Fruit fly (Drosophila melanogaster): Measurements from ENCODE around the gene CG10026.
A peak's percentile ranks its signal among the peaks of the same experiment; 100 is the strongest.

Gene CG10026

dm6 chr2L:19425765-19426329 lies 28.2 kb upstream of the CG10026 start (continued):
- TF ChIP-seq tin (GFP tag; optimal IDR thresholded peaks at IDR 0.05) (peak; percentile 54), tx (GFP tag; optimal IDR thresholded peaks at IDR 0.05) (no peak), HLH3B (GFP tag; IDR thresholded peaks at IDR 0.05) (peak; percentile 70), CG18599 (GFP tag; optimal IDR thresholded peaks at IDR 0.05) (peak; percentile 80), CG11247 (GFP tag; IDR thresholded peaks at IDR 0.05) (peak; percentile 60), dysf (GFP tag; IDR thresholded peaks at IDR 0.05) (peak; percentile 82), gcm (GFP tag; optimal IDR thresholded peaks at IDR 0.05) (peak; percentile 17), HmgD (GFP tag; optimal IDR thresholded peaks at IDR 0.05) (peak; percentile 16), trem (tag; optimal IDR thresholded peaks at IDR 0.05) (peak; percentile 57), HLH54F (GFP tag; optimal IDR thresholded peaks at IDR 0.05) (peak; percentile 13), dpn (GFP tag; optimal IDR thresholded peaks at IDR 0.05) (peak; percentile 58 to 64), grau (tag; optimal IDR thresholded peaks at IDR 0.05) (peak; percentile 97), chinmo (GFP tag; IDR thresholded peaks at IDR 0.05; ENCODE audit: partially characterized antibody) (no peak), CG1602 (GFP tag; optimal IDR thresholded peaks at IDR 0.05) (peak; percentile 48), sisA (GFP tag; IDR thresholded peaks at IDR 0.05) (peak; percentile 68), Bdp1 (GFP tag; optimal IDR thresholded peaks at IDR 0.05) (peak; percentile 12), CG6689 (GFP tag; IDR thresholded peaks at IDR 0.05) (peak; percentile 64; the same call in 1 of the 2 replicates), unc-4 (GFP tag; IDR thresholded peaks at IDR 0.05; ENCODE audit: partially characterized antibody) (no peak), CG12744 (GFP tag; optimal IDR thresholded peaks at IDR 0.05) (no peak)

dm6 chr2L:19426330-19426781 lies 27.7 kb upstream of the CG10026 start, which contains the start of gene Pax:
Gene Pax (minus strand): TSS chr2L:19426596.
- peak; percentile 93 for TF ChIP-seq inv (GFP tag; IDR thresholded peaks at IDR 0.05; ENCODE audit: partially characterized antibody)
- peak; percentile 18 for TF ChIP-seq Lhr (GFP tag; optimal IDR thresholded peaks at IDR 0.05)
- TF ChIP-seq CG7963 (GFP tag; IDR thresholded peaks at IDR 0.05; ENCODE audit: partially characterized antibody) = peak; percentile 90
- peak; percentile 75 for TF ChIP-seq CG32772 (GFP tag; IDR thresholded peaks at IDR 0.05)
- peak; percentile 15; the same call in 1 of the 2 replicates for TF ChIP-seq vvl (GFP tag; IDR thresholded peaks at IDR 0.05)
- TF ChIP-seq CG13424 (tag; optimal IDR thresholded peaks at IDR 0.05) = no peak
- TF ChIP-seq Sox102F (GFP tag; optimal IDR thresholded peaks at IDR 0.05) = no peak
- peak; percentile 1 for TF ChIP-seq CG10267 (tag; optimal IDR thresholded peaks at IDR 0.05)
- no peak for TF ChIP-seq cas (GFP tag; IDR thresholded peaks at IDR 0.05)
- no peak for TF ChIP-seq CG11723 (GFP tag; optimal IDR thresholded peaks at IDR 0.05)
- TF ChIP-seq tx (GFP tag; optimal IDR thresholded peaks at IDR 0.05) = no peak
- peak; percentile 86 for TF ChIP-seq CG2129 (GFP tag; IDR thresholded peaks at IDR 0.05; ENCODE audit: partially characterized antibody)
- peak; percentile 89 for TF ChIP-seq Sry-δ (GFP tag; optimal IDR thresholded peaks at IDR 0.05)
- peak; percentile 81 for TF ChIP-seq mld (GFP tag; IDR thresholded peaks at IDR 0.05; ENCODE audit: partially characterized antibody)
- TF ChIP-seq stwl (tag; optimal IDR thresholded peaks at IDR 0.05) = peak; percentile 31
- TF ChIP-seq CG13287 (GFP tag; IDR thresholded peaks at IDR 0.05; ENCODE audit: partially characterized antibody) = peak; percentile 98
- TF ChIP-seq CG2116 (GFP tag; optimal IDR thresholded peaks at IDR 0.05) = peak; percentile 66
- TF ChIP-seq Mad (GFP tag; optimal IDR thresholded peaks at IDR 0.05) = no peak
- no peak for TF ChIP-seq Hr39 (optimal IDR thresholded peaks at IDR 0.05)
- peak; percentile 87 to 99 for TF ChIP-seq crp (GFP tag; optimal IDR thresholded peaks at IDR 0.05)
- peak; percentile 98 for TF ChIP-seq hbn (GFP tag; IDR thresholded peaks at IDR 0.05; ENCODE audit: partially characterized antibody)
- TF ChIP-seq CG9932 (GFP tag; IDR thresholded peaks at IDR 0.05) = peak; percentile 5; the same call in 1 of the 2 replicates
- no peak for TF ChIP-seq CG18011 (GFP tag; optimal IDR thresholded peaks at IDR 0.05)
- TF ChIP-seq CG42726 (GFP tag; IDR thresholded peaks at IDR 0.05; ENCODE audit: partially characterized antibody) = peak; percentile 98
- TF ChIP-seq Doc3 (GFP tag; IDR thresholded peaks at IDR 0.05; ENCODE audit: partially characterized antibody) = peak; percentile 95
- TF ChIP-seq Nf-YC (tag; optimal IDR thresholded peaks at IDR 0.05) = peak; percentile 72
- TF ChIP-seq CG34376 (GFP tag; optimal IDR thresholded peaks at IDR 0.05) = peak; percentile 68
- TF ChIP-seq Meics (GFP tag; optimal IDR thresholded peaks at IDR 0.05) = no peak
- no peak for TF ChIP-seq CG3163 (GFP tag; optimal IDR thresholded peaks at IDR 0.05)
- peak; percentile 19 for TF ChIP-seq pros (GFP tag; optimal IDR thresholded peaks at IDR 0.05)
